Fruit fly (Drosophila melanogaster) whole organism, embryonic: ENCODE data around the gene CG10486.

Experiments used
- CG12104 ChIP-seq: fragments of 200-800 bp; sonication (Bioruptor generic); optimal IDR thresholded peaks from 3 replicates; lab custom pipeline; 2016; ENCODE audit warnings: missing biosample characterization, missing genetic modification characterization
- CG13624 ChIP-seq: fragments of 200-800 bp; sonication (Bioruptor generic); optimal IDR thresholded peaks from 2 replicates; lab custom pipeline; 2016; ENCODE audit warnings: missing biosample characterization, missing genetic modification characterization
- CG15479 ChIP-seq: fragments of 200-800 bp; sonication (Bioruptor generic); optimal IDR thresholded peaks from 3 replicates; lab custom pipeline; 2019; ENCODE audit warnings: missing biosample characterization, mild to moderate bottlenecking, missing genetic modification characterization, moderate library complexity
- CG17802 ChIP-seq: fragments of 200-800 bp; sonication (Bioruptor generic); optimal IDR thresholded peaks from 2 replicates; lab custom pipeline; 2018; ENCODE audit warnings: missing biosample characterization, mild to moderate bottlenecking, missing genetic modification characterization, moderate library complexity
- CG17829 ChIP-seq: fragments of 200-800 bp; optimal IDR thresholded peaks from 2 replicates; lab custom pipeline; 2019; ENCODE audit warnings: missing biosample characterization, mild to moderate bottlenecking, missing genetic modification characterization, moderate library complexity
- CG2199 ChIP-seq: fragments of 200-800 bp; sonication (Bioruptor generic); IDR thresholded peaks from 3 replicates; pipeline ENCODE4 v1.3.6; 2022; ENCODE audit warnings: missing biosample characterization, missing genetic modification characterization
- CG31224 ChIP-seq: fragments of 200-800 bp; sonication (Bioruptor generic); IDR thresholded peaks from 2 replicates; pipeline ENCODE4 v1.3.6; 2022; ENCODE audit warnings: missing biosample characterization, missing genetic modification characterization
- CG32532 ChIP-seq: fragments of 200-800 bp; sonication (Bioruptor generic); IDR thresholded peaks from 2 replicates; pipeline ENCODE4 v1.3.6; 2022; ENCODE audit warnings: missing biosample characterization, missing genetic modification characterization
- CG6175 ChIP-seq: fragments of 200-800 bp; sonication (Bioruptor generic); IDR thresholded peaks from 3 replicates; pipeline ENCODE4 v1.3.6; 2022; ENCODE audit warnings: missing biosample characterization, missing genetic modification characterization
- CG7928 ChIP-seq: fragments of 200-800 bp; sonication (Bioruptor generic); optimal IDR thresholded peaks from 2 replicates; lab custom pipeline; 2017; ENCODE audit warnings: missing biosample characterization, mild to moderate bottlenecking, missing genetic modification characterization
- CG9727 ChIP-seq: fragments of 200-800 bp; sonication (Bioruptor generic); optimal IDR thresholded peaks from 3 replicates; lab custom pipeline; 2017; ENCODE audit warnings: missing biosample characterization, mild to moderate bottlenecking, missing genetic modification characterization
- CG9797 ChIP-seq: fragments of 200-800 bp; sonication (Bioruptor generic); optimal IDR thresholded peaks from 3 replicates; lab custom pipeline; 2018; ENCODE audit warnings: missing biosample characterization, mild to moderate bottlenecking, missing genetic modification characterization
- Dip3 ChIP-seq: fragments of 200-800 bp; sonication (Bioruptor generic); optimal IDR thresholded peaks from 3 replicates; lab custom pipeline; 2016; ENCODE audit warnings: missing biosample characterization, missing genetic modification characterization
- Dll ChIP-seq: fragments of 200-800 bp; sonication (Bioruptor generic); IDR thresholded peaks from 4 replicates; pipeline ENCODE4 v1.3.6; 2022; ENCODE audit warnings: missing biosample characterization, missing genetic modification characterization; ENCODE audit not compliant: partially characterized antibody
- Dref ChIP-seq: fragments of 200-800 bp; sonication (Bioruptor generic); IDR thresholded peaks from 2 replicates; pipeline ENCODE4 v1.3.6; 2022; ENCODE audit warnings: missing biosample characterization, missing genetic modification characterization
- Drgx ChIP-seq: fragments of 200-800 bp; sonication (Bioruptor generic); IDR thresholded peaks from 2 replicates; pipeline ENCODE4 v1.3.6; 2022; ENCODE audit warnings: missing biosample characterization, missing genetic modification characterization
- Ets65A ChIP-seq: fragments of 200-800 bp; sonication (Bioruptor generic); peaks from one replicate; lab custom pipeline; 2016; ENCODE audit warnings: missing biosample characterization, missing genetic modification characterization
- Lhr ChIP-seq: fragments of 200-800 bp; sonication (Bioruptor generic); optimal IDR thresholded peaks from 3 replicates; lab custom pipeline; 2017; ENCODE audit warnings: mild to moderate bottlenecking, missing biosample characterization, missing genetic modification reagents, missing genetic modification characterization
- Mes4 ChIP-seq: fragments of 200-800 bp; sonication (Bioruptor generic); optimal IDR thresholded peaks from 2 replicates; lab custom pipeline; 2016; ENCODE audit warnings: missing biosample characterization, missing genetic modification characterization
- Nf-YB ChIP-seq: fragments of 200-800 bp; sonication (Bioruptor generic); optimal IDR thresholded peaks from 3 replicates; lab custom pipeline; 2019; ENCODE audit warnings: missing biosample characterization, mild to moderate bottlenecking, missing genetic modification characterization, moderate library complexity
- NfI ChIP-seq: fragments of 200-800 bp; sonication (Bioruptor generic); optimal IDR thresholded peaks from 3 replicates; lab custom pipeline; 2018; ENCODE audit warnings: missing biosample characterization, mild to moderate bottlenecking, missing genetic modification characterization, moderate library complexity
- Vsx1 ChIP-seq: fragments of 200-800 bp; sonication (Bioruptor generic); optimal IDR thresholded peaks from 2 replicates; lab custom pipeline; 2017; ENCODE audit warnings: missing biosample characterization, mild to moderate bottlenecking, missing genetic modification characterization, missing genetic modification reagents
- aop ChIP-seq: fragments of 200-800 bp; sonication (Bioruptor generic); IDR thresholded peaks from 2 replicates; pipeline ENCODE4 v1.3.6; 2022; ENCODE audit warnings: missing biosample characterization, missing genetic modification characterization
- ase ChIP-seq: fragments of 200-800 bp; sonication (Bioruptor generic); IDR thresholded peaks from 3 replicates; pipeline ENCODE4 v1.3.6; 2022; ENCODE audit warnings: missing biosample characterization, missing genetic modification characterization
- bcd ChIP-seq: fragments of 200-800 bp; sonication (Bioruptor generic); optimal IDR thresholded peaks from 2 replicates; lab custom pipeline; 2017; ENCODE audit warnings: missing biosample characterization, mild to moderate bottlenecking, missing genetic modification characterization
- bsh ChIP-seq, 2 experiments: fragments of 200-800 bp; sonication (Bioruptor generic); optimal IDR thresholded peaks; 2 replicates each; lab custom pipeline; 2017 to 2018; ENCODE audit warnings: mild to moderate bottlenecking in 2 of 2, missing biosample characterization in 2 of 2, missing genetic modification characterization in 2 of 2, moderate library complexity in 1 of 2
- cad ChIP-seq: fragments of >200 bp; optimal IDR thresholded peaks from 2 replicates; lab custom pipeline; 2017; ENCODE audit warnings: missing biosample characterization, missing genetic modification characterization
- dm ChIP-seq: fragments of 200-800 bp; sonication (Bioruptor generic); optimal IDR thresholded peaks from 3 replicates; lab custom pipeline; 2016; ENCODE audit warnings: missing biosample characterization, missing genetic modification characterization
- dysf ChIP-seq: fragments of 200-800 bp; sonication (Bioruptor generic); IDR thresholded peaks from 3 replicates; pipeline ENCODE4 v1.3.6; 2022; ENCODE audit warnings: missing biosample characterization, missing genetic modification characterization
- fd64A ChIP-seq: fragments of 200-800 bp; sonication (Bioruptor generic); optimal IDR thresholded peaks from 3 replicates; lab custom pipeline; 2018; ENCODE audit warnings: missing biosample characterization, mild to moderate bottlenecking, missing genetic modification characterization
- gcm ChIP-seq: fragments of 200-800 bp; sonication (Bioruptor generic); optimal IDR thresholded peaks from 2 replicates; lab custom pipeline; 2019; ENCODE audit warnings: missing biosample characterization, mild to moderate bottlenecking, missing genetic modification characterization, moderate library complexity
- inv ChIP-seq: fragments of 200-800 bp; sonication (Bioruptor generic); IDR thresholded peaks from 2 replicates; pipeline ENCODE4 v1.3.6; 2022; ENCODE audit warnings: missing biosample characterization, missing genetic modification characterization; ENCODE audit not compliant: partially characterized antibody
- knrl ChIP-seq: fragments of 200-800 bp; sonication (Bioruptor generic); IDR thresholded peaks from 3 replicates; pipeline ENCODE4 v1.3.6; 2022; ENCODE audit warnings: missing biosample characterization, missing genetic modification characterization; ENCODE audit not compliant: partially characterized antibody
- lola ChIP-seq, 3 experiments: fragments of >200 bp in 2 of 3; fragments of 200-800 bp in 1 of 3; sonication (Bioruptor generic) in 1 of 3; optimal IDR thresholded peaks; 2 replicates each; lab custom pipeline; 2017 to 2019; ENCODE audit warnings: missing biosample characterization in 3 of 3, missing genetic modification characterization in 3 of 3, mild to moderate bottlenecking in 1 of 3, moderate library complexity in 1 of 3
- nau ChIP-seq: fragments of 200-800 bp; sonication (Bioruptor generic); optimal IDR thresholded peaks from 3 replicates; lab custom pipeline; 2017; ENCODE audit warnings: missing biosample characterization, mild to moderate bottlenecking, missing genetic modification characterization, missing genetic modification reagents
- nmo ChIP-seq: fragments of 200-800 bp; sonication (Bioruptor generic); optimal IDR thresholded peaks from 2 replicates; lab custom pipeline; 2018; ENCODE audit warnings: missing biosample characterization, mild to moderate bottlenecking, missing genetic modification characterization, moderate library complexity
- nom ChIP-seq: fragments of 200-800 bp; sonication (Bioruptor generic); optimal IDR thresholded peaks from 2 replicates; lab custom pipeline; 2017; ENCODE audit warnings: missing biosample characterization, missing genetic modification characterization, mild to moderate bottlenecking, moderate library complexity, missing genetic modification reagents
- p53 ChIP-seq: fragments of 200-800 bp; sonication (Bioruptor generic); optimal IDR thresholded peaks from 2 replicates; lab custom pipeline; 2016; ENCODE audit warnings: missing biosample characterization, missing genetic modification characterization
- phol ChIP-seq: fragments of 200-800 bp; sonication (Bioruptor generic); optimal IDR thresholded peaks from 3 replicates; lab custom pipeline; 2018; ENCODE audit warnings: missing biosample characterization, mild to moderate bottlenecking, missing genetic modification characterization, moderate library complexity
- schlank ChIP-seq: fragments of 200-800 bp; sonication (Bioruptor generic); optimal IDR thresholded peaks from 2 replicates; lab custom pipeline; 2018; ENCODE audit warnings: missing biosample characterization, mild to moderate bottlenecking, missing genetic modification characterization
- scrt ChIP-seq: fragments of 200-800 bp; sonication (Bioruptor generic); optimal IDR thresholded peaks from 2 replicates; lab custom pipeline; 2018; ENCODE audit warnings: missing biosample characterization, mild to moderate bottlenecking, missing genetic modification characterization, moderate library complexity
- tx ChIP-seq: fragments of 200-800 bp; sonication (Bioruptor generic); optimal IDR thresholded peaks from 2 replicates; lab custom pipeline; 2016; ENCODE audit warnings: missing biosample characterization, missing genetic modification characterization
- z ChIP-seq: fragments of 200-800 bp; sonication (Bioruptor generic); IDR thresholded peaks from 3 replicates; pipeline ENCODE4 v1.3.6; 2022; ENCODE audit warnings: missing biosample characterization, missing genetic modification characterization

The CG10486 gene

DNA sequence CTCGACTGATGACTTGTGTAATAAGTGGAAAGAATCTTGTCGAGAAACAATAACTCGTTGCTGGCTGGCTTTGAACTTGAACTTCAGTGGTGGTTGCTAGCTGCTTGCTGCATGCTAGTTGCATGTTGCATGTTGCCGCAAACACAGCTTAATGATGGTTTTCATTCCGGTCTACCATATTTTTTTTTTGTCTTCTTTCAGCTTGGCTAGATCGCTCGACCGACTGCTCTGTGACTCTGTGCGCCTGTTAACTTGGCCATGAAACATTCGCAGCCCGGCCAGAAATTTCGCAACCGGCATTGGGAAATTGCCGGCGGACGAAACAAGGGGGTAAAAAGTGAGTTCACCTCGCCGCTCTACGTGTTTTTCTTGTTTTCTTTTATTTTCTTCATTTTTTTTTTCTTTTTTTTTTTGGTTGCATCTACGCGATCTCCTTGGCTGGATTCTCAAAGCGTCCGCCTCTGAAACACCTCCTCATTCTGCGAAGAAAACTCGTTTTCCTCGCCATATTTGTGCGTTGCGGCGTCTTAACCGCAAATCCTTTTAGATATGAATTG, 36.9 kb upstream of the CG10486 start:
- TF ChIP-seq nom (GFP tag; lab: Kevin White, UChicago) = peak; percentile 89
- no peak for TF ChIP-seq lola (GFP tag; optimal IDR thresholded peaks at IDR 0.05; lab: Kevin White, UChicago)
- TF ChIP-seq bsh (GFP tag; optimal IDR thresholded peaks at IDR 0.05; lab: Kevin White, UChicago) = peak in 1 of 2 experiments; percentile 66
- TF ChIP-seq, all 482 proteins: peak for 2

DNA sequence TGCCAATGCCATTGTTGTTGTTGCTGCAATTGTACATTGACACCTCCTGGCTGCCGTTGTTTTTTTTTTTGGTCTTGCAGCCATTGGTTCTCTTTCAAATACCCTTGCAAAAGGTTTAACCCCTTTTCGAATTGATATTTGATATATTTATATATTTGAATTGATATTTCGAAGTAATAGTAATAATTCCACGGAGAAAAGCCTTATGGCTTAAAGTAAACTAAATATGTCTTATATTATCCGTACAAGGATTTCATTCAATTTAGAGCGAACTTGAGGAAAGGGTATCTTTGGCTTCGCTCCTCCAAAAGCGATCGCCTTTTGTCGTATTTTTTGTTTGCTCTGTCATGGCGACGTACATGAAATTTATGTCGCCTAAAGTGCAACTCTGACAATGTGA, 35.0 kb upstream of the CG10486 start:
- no peak for TF ChIP-seq Nf-YB
- TF ChIP-seq Drgx (GFP tag; lab: Robert Waterston, UW) = peak; percentile 32

DNA sequence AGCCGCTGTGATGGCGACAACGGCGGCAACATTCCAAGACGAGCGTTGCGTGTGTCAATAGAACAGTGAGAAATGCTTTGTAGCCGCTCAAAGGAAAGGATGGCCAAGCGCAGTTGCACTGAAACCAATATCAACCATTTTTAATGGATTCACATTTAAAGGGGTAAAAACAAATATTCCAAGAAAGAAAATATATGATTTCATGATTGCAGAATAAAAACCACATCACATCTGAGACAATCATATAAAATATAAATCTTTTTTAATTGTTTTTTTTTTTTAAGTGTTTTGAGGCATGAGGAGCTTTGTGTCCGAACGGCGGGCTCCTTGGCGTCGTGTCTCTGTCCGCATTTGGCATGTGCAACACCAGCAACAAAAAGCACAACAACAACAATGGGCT, 34.6 kb upstream of the CG10486 start:
- TF ChIP-seq p53 = no peak
- TF ChIP-seq knrl (GFP tag; lab: Robert Waterston, UW) = no peak
- no peak for TF ChIP-seq CG2199
- no peak for TF ChIP-seq gcm (GFP tag; lab: Kevin White, UChicago)
- TF ChIP-seq Vsx1 (GFP tag; lab: Kevin White, UChicago) = no peak
- peak in 1 of 2 experiments; percentile 42 for TF ChIP-seq bsh (GFP tag; optimal IDR thresholded peaks at IDR 0.05; lab: Kevin White, UChicago)
- no peak for TF ChIP-seq fd64A (GFP tag; lab: Kevin White, UChicago)
- 0 out of 2 replicates have a peak, but pooled peaks have one; percentile 18 for TF ChIP-seq Drgx (GFP tag; lab: Robert Waterston, UW)
- TF ChIP-seq CG6175 = no peak
- TF ChIP-seq nmo (GFP tag; lab: Kevin White, UChicago) = no peak
- TF ChIP-seq dysf (GFP tag; lab: Robert Waterston, UW) = no peak

DNA sequence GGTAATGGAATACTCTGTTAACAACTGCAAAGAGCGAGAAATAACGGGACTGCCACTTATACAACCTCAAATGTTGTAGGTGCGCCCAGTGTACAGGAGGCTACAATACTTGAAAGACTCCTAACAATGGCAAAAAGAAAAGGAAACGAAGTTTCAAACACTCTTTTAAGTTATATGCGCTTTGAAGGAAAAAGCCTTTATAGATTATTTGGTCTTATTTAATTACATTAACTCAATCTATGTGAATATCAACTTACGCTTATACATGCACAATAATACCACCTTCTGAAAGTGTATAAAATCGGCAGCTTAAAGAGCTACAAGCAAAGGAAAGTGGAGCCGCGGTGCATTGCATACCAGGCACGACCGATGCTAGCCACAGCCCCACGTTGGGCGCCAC, 33.9 kb upstream of the CG10486 start:
- TF ChIP-seq CG13624 (no peak), dm (GFP tag; lab: Kevin White, UChicago) (no peak), CG31224 (GFP tag; lab: Robert Waterston, UW) (no peak), NfI (GFP tag; lab: Kevin White, UChicago) (no peak), aop (no peak), tx (GFP tag; lab: Kevin White, UChicago) (no peak), ase (GFP tag; lab: Robert Waterston, UW) (no peak), p53 (no peak), scrt (GFP tag; lab: Kevin White, UChicago) (no peak), Dll (GFP tag; lab: Robert Waterston, UW) (no peak), CG15479 (GFP tag; lab: Kevin White, UChicago) (no peak), Ets65A (GFP tag; lab: Kevin White, UChicago) (no peak), schlank (no peak)

DNA sequence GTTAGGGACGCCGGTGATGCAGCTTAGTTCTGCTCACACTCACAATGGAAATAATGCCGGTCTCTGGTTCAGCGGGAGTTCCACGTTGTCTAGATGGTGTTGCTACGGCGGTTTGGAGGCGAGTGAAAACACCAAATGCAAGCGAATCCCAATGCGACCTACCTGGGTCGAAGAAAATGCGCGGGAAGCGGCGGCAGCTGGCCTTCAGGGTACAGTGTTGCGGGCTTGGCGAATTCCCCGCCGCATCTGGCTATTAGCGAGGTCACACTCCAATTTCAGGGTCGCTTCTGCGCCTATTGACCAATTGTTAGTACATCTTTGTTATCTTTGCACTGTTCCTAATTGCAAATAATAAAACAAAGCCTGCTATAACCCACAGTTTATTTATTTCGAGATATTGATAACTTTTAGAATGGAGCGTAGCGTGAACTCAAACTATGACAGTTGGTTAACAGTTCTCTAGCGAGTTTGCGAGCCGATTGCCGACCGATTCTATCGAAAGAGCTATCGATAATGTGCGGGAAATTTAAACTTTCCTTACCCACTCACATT, 25.9 kb upstream of the CG10486 start, which contains the start of gene Rcc1:
Gene Rcc1 (minus strand): TSS at position 411 of the 552 bp plus-strand sequence.
- TF ChIP-seq bcd (GFP tag; lab: Kevin White, UChicago) = no peak
- peak; percentile 16 for TF ChIP-seq CG7928 (GFP tag; lab: Kevin White, UChicago)
- TF ChIP-seq phol (tag; lab: Kevin White, UChicago) = peak; percentile 71
- peak; percentile 73 for TF ChIP-seq Dref (GFP tag; lab: Robert Waterston, UW)
- peak; percentile 70 for TF ChIP-seq CG9797 (GFP tag; lab: Kevin White, UChicago)
- peak; percentile 37 for TF ChIP-seq CG17829
- no peak for TF ChIP-seq Dip3
- no peak for TF ChIP-seq Mes4 (GFP tag; lab: Kevin White, UChicago)
- peak in 1 of 3 experiments; percentile 14 for TF ChIP-seq lola (GFP tag; optimal IDR thresholded peaks at IDR 0.05; lab: Kevin White, UChicago)
- TF ChIP-seq CG17802 = no peak
- no peak for TF ChIP-seq CG12104 (GFP tag; lab: Kevin White, UChicago)
- no peak for TF ChIP-seq cad (GFP tag; lab: Kevin White, UChicago)
- peak; percentile 12 for TF ChIP-seq CG9727 (GFP tag; lab: Kevin White, UChicago)
- no peak for TF ChIP-seq CG32532 (GFP tag; lab: Robert Waterston, UW)
- TF ChIP-seq z = no peak
- no peak for TF ChIP-seq nau
- TF ChIP-seq Lhr (GFP tag; lab: Kevin White, UChicago) = peak; percentile 83
- peak; percentile 54 for TF ChIP-seq inv
